Fruit fly (Drosophila melanogaster) whole organism, pupa: Measurements from ENCODE around the gene CG43078.

Experiments
- CG13204 ChIP-seq: fragments of 200-800 bp; sonication (Bioruptor generic); optimal IDR thresholded peaks from 2 replicates; lab custom pipeline; 2018; ENCODE audit warnings: missing biosample characterization, mild to moderate bottlenecking, missing genetic modification characterization, moderate library complexity
- CG15710 ChIP-seq: fragments of 200-800 bp; sonication (Bioruptor generic); optimal IDR thresholded peaks from 2 replicates; lab custom pipeline; 2018; ENCODE audit warnings: missing biosample characterization, mild to moderate bottlenecking, missing genetic modification characterization, moderate library complexity
- CG17806 ChIP-seq: fragments of 200-800 bp; sonication (Bioruptor generic); optimal IDR thresholded peaks from 2 replicates; lab custom pipeline; 2018; ENCODE audit warnings: missing biosample characterization, mild to moderate bottlenecking, missing genetic modification characterization, moderate library complexity
- CG4496 ChIP-seq: fragments of 200-800 bp; sonication (Bioruptor generic); IDR thresholded peaks from 3 replicates; pipeline ENCODE4 v1.3.6; 2022; ENCODE audit warnings: missing biosample characterization, missing genetic modification characterization
- CG8301 ChIP-seq: fragments of 200-800 bp; sonication (Bioruptor generic); optimal IDR thresholded peaks from 2 replicates; lab custom pipeline; 2018; ENCODE audit warnings: missing biosample characterization, mild to moderate bottlenecking, missing genetic modification characterization
- Ets98B ChIP-seq: fragments of 200-800 bp; sonication (Bioruptor generic); IDR thresholded peaks from 2 replicates; pipeline ENCODE4 v1.3.6; 2022; ENCODE audit warnings: missing biosample characterization, missing genetic modification characterization
- Pif1A ChIP-seq: fragments of 200-800 bp; sonication (Bioruptor generic); optimal IDR thresholded peaks from 3 replicates; lab custom pipeline; 2016; ENCODE audit warnings: missing biosample characterization, missing genetic modification characterization
- Pif1B ChIP-seq: fragments of 200-800 bp; sonication (Bioruptor generic); optimal IDR thresholded peaks from 3 replicates; lab custom pipeline; 2016; ENCODE audit warnings: missing biosample characterization, missing genetic modification characterization

DNA sequence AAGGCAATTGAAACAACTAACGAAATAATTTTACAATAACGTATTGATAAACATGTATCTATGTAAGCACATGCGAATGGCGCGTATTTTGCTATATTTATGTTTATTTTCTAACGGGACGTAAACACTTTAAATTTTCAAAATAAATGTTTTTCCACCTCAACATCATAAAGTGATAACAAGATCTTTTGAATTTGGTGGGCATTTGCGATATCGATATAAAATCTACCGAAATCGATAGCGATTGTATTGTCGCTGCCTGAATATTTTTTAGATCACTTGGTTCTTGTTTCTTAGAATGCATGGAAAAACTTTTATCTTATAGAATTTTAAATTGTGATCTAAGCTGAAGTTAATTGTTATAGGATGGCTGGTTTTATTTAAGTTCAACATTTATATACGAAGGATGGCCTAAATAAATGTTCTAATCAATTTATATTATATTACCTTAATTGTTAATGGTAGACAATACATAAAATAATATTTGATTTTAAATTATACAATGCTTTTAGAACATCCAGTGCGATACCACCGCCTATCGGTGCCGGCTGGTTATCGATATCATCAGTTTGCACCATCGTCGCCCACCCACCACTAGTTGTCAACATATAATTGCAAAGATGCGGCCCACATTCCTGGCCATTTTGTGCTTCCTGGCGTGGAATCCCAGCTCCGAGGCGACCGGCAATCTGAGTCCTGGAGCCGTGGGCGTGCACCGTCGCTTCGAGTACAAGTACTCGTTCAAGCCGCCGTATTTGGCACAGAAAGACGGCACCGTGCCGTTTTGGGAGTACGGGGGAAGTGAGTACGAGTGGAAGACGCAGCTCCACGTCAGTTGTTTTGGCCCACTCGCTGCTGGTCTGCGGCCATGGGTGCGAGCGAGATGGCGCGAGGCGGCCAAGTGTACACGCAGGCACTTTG is 42.0 kb upstream of the CG43078 start, which contains the start of gene ergic53:
- TF ChIP-seq CG17806 (tag; lab: Kevin White, UChicago), result no peak
- TF ChIP-seq CG4496 (GFP tag; lab: Robert Waterston, UW), result 0 out of 3 replicates have a peak, but pooled peaks have one; percentile 14
- no peak for TF ChIP-seq Pif1B (GFP tag; lab: Kevin White, UChicago)
- TF ChIP-seq CG13204, result no peak
- TF ChIP-seq CG15710 (tag; lab: Kevin White, UChicago), result no peak
- no peak for TF ChIP-seq Pif1A (GFP tag; lab: Kevin White, UChicago)
- TF ChIP-seq CG8301, result no peak
- TF ChIP-seq Ets98B (GFP tag; lab: Robert Waterston, UW), result no peak
